Fruit fly (Drosophila melanogaster): Measurements from ENCODE around the gene Cpr67Fb.

DNA sequence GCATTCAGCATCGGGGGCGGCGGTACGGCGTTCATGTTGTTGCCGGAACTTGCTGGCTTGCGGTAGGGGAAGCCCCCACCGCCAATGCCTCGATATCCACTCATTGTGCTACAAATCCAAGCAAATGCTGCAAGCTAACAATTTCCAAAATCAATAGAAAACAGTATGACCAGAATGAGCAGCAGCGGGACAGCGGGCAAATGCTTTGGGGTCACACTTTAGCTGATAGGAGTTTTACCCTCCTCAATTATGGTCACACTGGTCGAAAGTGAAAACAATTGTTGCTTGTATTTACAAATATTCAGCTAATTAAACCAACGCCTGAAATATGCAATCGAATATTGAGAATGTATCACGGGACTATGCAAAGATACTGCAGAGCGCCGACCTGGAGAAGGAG is 15.1 kb upstream of the Cpr67Fb start, which contains the start of the genes CG6418 and Blos4:
- TF ChIP-seq CTCF (optimal IDR thresholded peaks at IDR 0.05) (peak; percentile 12 to 13), CG8478 (optimal IDR thresholded peaks at IDR 0.05) (no peak)
